Fruit fly (Drosophila melanogaster) whole organism, prepupa: Measurements from ENCODE around the gene Gld.

Experiments
- CG11294 ChIP-seq: fragments of 200-800 bp; sonication (Bioruptor generic); IDR thresholded peaks from 2 replicates; pipeline ENCODE4 v1.3.6; 2022; ENCODE audit warnings: missing biosample characterization, missing genetic modification characterization
- CG15336 ChIP-seq: fragments of 200-800 bp; sonication (Bioruptor generic); IDR thresholded peaks from 2 replicates; pipeline ENCODE4 v1.3.6; 2022; ENCODE audit warnings: missing biosample characterization, missing genetic modification characterization
- CG4318 ChIP-seq: fragments of 200-800 bp; sonication (Bioruptor generic); optimal IDR thresholded peaks from 3 replicates; lab custom pipeline; 2017; ENCODE audit warnings: missing biosample characterization, mild to moderate bottlenecking, missing genetic modification characterization
- Ets21C ChIP-seq: fragments of 200-800 bp; sonication (Bioruptor generic); optimal IDR thresholded peaks from 3 replicates; lab custom pipeline; 2016; ENCODE audit warnings: missing biosample characterization, missing genetic modification characterization
- Met ChIP-seq: fragments of 200-800 bp; sonication (Bioruptor generic); optimal IDR thresholded peaks from 3 replicates; lab custom pipeline; 2016; ENCODE audit warnings: missing biosample characterization, missing genetic modification characterization
- OdsH ChIP-seq: fragments of 200-800 bp; sonication (Bioruptor generic); optimal IDR thresholded peaks from 3 replicates; lab custom pipeline; 2016; ENCODE audit warnings: missing biosample characterization, missing genetic modification characterization
- Sox102F ChIP-seq: fragments of 200-800 bp; sonication (Bioruptor generic); optimal IDR thresholded peaks from 2 replicates; lab custom pipeline; 2016; ENCODE audit warnings: missing biosample characterization, mild to moderate bottlenecking, missing genetic modification characterization
- Sox14 ChIP-seq: fragments of 200-800 bp; sonication (Bioruptor generic); optimal IDR thresholded peaks from 3 replicates; lab custom pipeline; 2016; ENCODE audit warnings: missing biosample characterization, missing genetic modification characterization
- dac ChIP-seq: fragments of 200-800 bp; sonication (Bioruptor generic); optimal IDR thresholded peaks from 2 replicates; lab custom pipeline; 2017; ENCODE audit warnings: missing biosample characterization, mild to moderate bottlenecking, missing genetic modification characterization
- esn ChIP-seq: fragments of 200-800 bp; sonication (Bioruptor generic); optimal IDR thresholded peaks from 2 replicates; lab custom pipeline; 2016; ENCODE audit warnings: missing biosample characterization, mild to moderate bottlenecking, missing genetic modification characterization, moderate library complexity
- spab ChIP-seq: fragments of 200-800 bp; sonication (Bioruptor generic); optimal IDR thresholded peaks from 2 replicates; lab custom pipeline; 2017; ENCODE audit warnings: missing biosample characterization, mild to moderate bottlenecking, missing genetic modification characterization, missing genetic modification reagents
- topi ChIP-seq: fragments of 200-800 bp; sonication (Bioruptor generic); optimal IDR thresholded peaks from 3 replicates; lab custom pipeline; 2016; ENCODE audit warnings: missing biosample characterization, missing genetic modification characterization

dm6 chr3R:7219605-7220004, 45.9 kb downstream of the Gld start, which contains the start of gene CG14605:
- TF ChIP-seq esn (GFP tag; lab: Kevin White, UChicago) (no peak), CG11294 (GFP tag; lab: Robert Waterston, UW) (no peak), dac (GFP tag; lab: Kevin White, UChicago) (no peak), CG4318 (no peak), OdsH (GFP tag; lab: Kevin White, UChicago) (no peak), spab (GFP tag; lab: Kevin White, UChicago) (no peak), topi (GFP tag; lab: Kevin White, UChicago) (no peak), Met (GFP tag; lab: Kevin White, UChicago) (no peak), Sox102F (GFP tag; lab: Kevin White, UChicago) (no peak), CG15336 (GFP tag; lab: Robert Waterston, UW) (no peak), Ets21C (GFP tag; lab: Kevin White, UChicago) (no peak), Sox14 (GFP tag; lab: Kevin White, UChicago) (no peak)
